Worm (Caenorhabditis elegans) whole organism, young adult: ENCODE measurements around the gene gcn-2.
"Not testable (repeated sequence)": the region's sequence is repeated elsewhere in the genome, so short reads cannot be mapped to it uniquely, and the experiment has no call there.

Experiments used
- B0019.2 ChIP-seq: fragments of 200-800 bp; sonication (Bioruptor generic); conservative IDR thresholded peaks from 2 replicates; pipeline ENCODE4 v1.3.6; 2022; ENCODE audit warnings: missing genetic modification reagents, missing genetic modification characterization, missing compliant biosample characterization
- B0035.1 ChIP-seq: sonication (generic microtip); optimal IDR thresholded peaks from 2 replicates; lab custom pipeline; 2016; ENCODE audit warnings: missing genetic modification characterization, mild to moderate bottlenecking, missing compliant biosample characterization, missing genotype, missing genetic modification reagents
- D2030.7 ChIP-seq: fragments of 200-800 bp; sonication (Bioruptor generic); IDR thresholded peaks from 2 replicates; pipeline ENCODE4 v1.3.6; 2022; ENCODE audit warnings: missing genetic modification reagents, missing genetic modification characterization, missing compliant biosample characterization
- F33H1.4 ChIP-seq: fragments of 200-800 bp; sonication (Bioruptor generic); IDR thresholded peaks from 2 replicates; pipeline ENCODE4 v1.3.6; 2022; ENCODE audit warnings: missing genetic modification reagents, missing genetic modification characterization, missing compliant biosample characterization
- F57C9.4 ChIP-seq: sonication (generic microtip); optimal IDR thresholded peaks from 2 replicates; lab custom pipeline; 2017; ENCODE audit warnings: mild to moderate bottlenecking, missing genetic modification characterization, missing compliant biosample characterization
- ceh-91 ChIP-seq: fragments of 200-800 bp; sonication (Bioruptor generic); IDR thresholded peaks from 2 replicates; pipeline ENCODE4 v1.3.6; 2022; ENCODE audit warnings: missing genetic modification reagents, missing genetic modification characterization, missing compliant biosample characterization
- dox-1 ChIP-seq: fragments of 200-800 bp; sonication (Bioruptor generic); IDR thresholded peaks from 2 replicates; pipeline ENCODE4 v1.3.6; 2022; ENCODE audit warnings: missing genetic modification reagents, missing genetic modification characterization, missing compliant biosample characterization
- dpff-1 ChIP-seq: sonication (generic microtip); optimal IDR thresholded peaks from 2 replicates; lab custom pipeline; 2017; ENCODE audit warnings: mild to moderate bottlenecking, missing genetic modification characterization, missing compliant biosample characterization
- hmg-1.2 ChIP-seq: fragments of 200-800 bp; sonication (Bioruptor generic); IDR thresholded peaks from 2 replicates; pipeline ENCODE4 v1.3.6; 2022; ENCODE audit warnings: missing genetic modification reagents, missing genetic modification characterization, missing compliant biosample characterization
- hsf-1 ChIP-seq: fragments of 200-800 bp; sonication (Bioruptor generic); IDR thresholded peaks from 2 replicates; pipeline ENCODE4 v1.3.6; 2022; ENCODE audit warnings: missing genetic modification reagents, missing genetic modification characterization, missing compliant biosample characterization
- lag-1 ChIP-seq: fragments of 200-800 bp; sonication (Bioruptor generic); IDR thresholded peaks from 2 replicates; pipeline ENCODE4 v1.3.6; 2022; ENCODE audit warnings: missing genetic modification reagents, missing genetic modification characterization, missing compliant biosample characterization
- lin-54 ChIP-seq: fragments of 200-800 bp; sonication (Bioruptor generic); optimal IDR thresholded peaks from 2 replicates; lab custom pipeline; 2018; ENCODE audit warnings: mild to moderate bottlenecking, missing genetic modification characterization, missing compliant biosample characterization
- lsl-1 ChIP-seq: fragments of 200-800 bp; sonication (Bioruptor generic); optimal IDR thresholded peaks from 2 replicates; lab custom pipeline; 2018; ENCODE audit warnings: mild to moderate bottlenecking, missing genetic modification characterization, moderate library complexity, missing compliant biosample characterization
- madf-3 ChIP-seq: fragments of 200-800 bp; sonication (Bioruptor generic); IDR thresholded peaks from 2 replicates; pipeline ENCODE4 v1.3.6; 2022; ENCODE audit warnings: missing genetic modification reagents, missing genetic modification characterization, missing compliant biosample characterization
- madf-6 ChIP-seq: fragments of 200-800 bp; sonication (Bioruptor generic); IDR thresholded peaks from 2 replicates; pipeline ENCODE4 v1.3.6; 2022; ENCODE audit warnings: missing genetic modification reagents, missing genetic modification characterization, missing compliant biosample characterization
- madf-8 ChIP-seq: fragments of 200-800 bp; sonication (Bioruptor generic); conservative IDR thresholded peaks from 2 replicates; pipeline ENCODE4 v1.3.6; 2022; ENCODE audit warnings: missing genetic modification reagents, missing genetic modification characterization, missing compliant biosample characterization
- mcd-1 ChIP-seq: fragments of 200-800 bp; sonication (Bioruptor generic); IDR thresholded peaks from 2 replicates; pipeline ENCODE4 v1.3.6; 2022; ENCODE audit warnings: missing genetic modification reagents, missing genetic modification characterization, missing compliant biosample characterization
- nfya-1 ChIP-seq: sonication (generic microtip); optimal IDR thresholded peaks from 2 replicates; lab custom pipeline; 2017; ENCODE audit warnings: antibody characterized with exemption, missing compliant biosample characterization, missing genetic modification characterization, borderline replicate concordance; ENCODE audit not compliant: insufficient read depth
- nfyb-1 ChIP-seq: fragments of 200-800 bp; sonication (Bioruptor generic); IDR thresholded peaks from 2 replicates; pipeline ENCODE4 v1.3.6; 2022; ENCODE audit warnings: missing genetic modification reagents, missing genetic modification characterization, missing compliant biosample characterization
- rcor-1 ChIP-seq: fragments of 200-800 bp; sonication (Bioruptor generic); IDR thresholded peaks from 2 replicates; pipeline ENCODE4 v1.3.6; 2022; ENCODE audit warnings: missing genetic modification reagents, missing genetic modification characterization, missing compliant biosample characterization
- snpc-1.1 ChIP-seq: sonication (generic microtip); optimal IDR thresholded peaks from 2 replicates; lab custom pipeline; 2017; ENCODE audit warnings: missing genetic modification characterization, mild to moderate bottlenecking, missing compliant biosample characterization, antibody characterized with exemption, moderate library complexity, missing genotype, missing genetic modification reagents; ENCODE audit not compliant: insufficient read depth
- snpc-4 ChIP-seq, 5 experiments: fragments of 150-350 bp in 1 of 5; sonication (generic microtip) in 4 of 5; optimal IDR thresholded peaks; 2 replicates each; lab custom pipeline; 2014 to 2018; ENCODE audit warnings: missing genetic modification characterization in 5 of 5, missing biosample characterization in 3 of 5, antibody characterized with exemption in 2 of 5, mild to moderate bottlenecking in 2 of 5, missing compliant biosample characterization in 2 of 5, missing genotype in 2 of 5, moderate library complexity in 2 of 5, missing genetic modification reagents in 1 of 5
- unc-130 ChIP-seq: sonication (generic microtip); optimal IDR thresholded peaks from 2 replicates; lab custom pipeline; 2016; ENCODE audit warnings: missing genetic modification reagents, missing genetic modification characterization, missing compliant biosample characterization
- xnd-1 ChIP-seq: sonication (generic microtip); optimal IDR thresholded peaks from 2 replicates; lab custom pipeline; 2016; ENCODE audit warnings: missing genotype, missing genetic modification reagents, missing genetic modification characterization, missing compliant biosample characterization
- zfh-2 ChIP-seq: fragments of 200-800 bp; sonication (Bioruptor generic); conservative IDR thresholded peaks from 2 replicates; pipeline ENCODE4 v1.3.6; 2022; ENCODE audit warnings: missing genetic modification reagents, missing genetic modification characterization, missing compliant biosample characterization
- ztf-18 ChIP-seq: sonication (generic microtip); optimal IDR thresholded peaks from 2 replicates; lab custom pipeline; 2016; ENCODE audit warnings: missing genotype, mild to moderate bottlenecking, missing genetic modification characterization, missing compliant biosample characterization
- ztf-28 ChIP-seq: fragments of 200-800 bp; sonication (Bioruptor generic); IDR thresholded peaks from 2 replicates; pipeline ENCODE4 v1.3.6; 2022; ENCODE audit warnings: missing genetic modification reagents, missing genetic modification characterization, missing compliant biosample characterization

The gcn-2 gene

ce11 chrII:13039141-13039540, 44.8 kb upstream of the gcn-2 start:
- peak; percentile 24; the same call in 1 of the 2 replicates for TF ChIP-seq madf-6 (GFP tag; lab: Robert Waterston, UW)
- peak; percentile 57; the same call in 1 of the 2 replicates for TF ChIP-seq mcd-1 (GFP tag; lab: Robert Waterston, UW)

- TF ChIP-seq madf-8 (GFP tag; lab: Robert Waterston, UW): peak; percentile 87
- 0 out of 2 replicates have a peak, but pooled peaks have one; percentile 10 for TF ChIP-seq mcd-1 (GFP tag; lab: Robert Waterston, UW)
- TF ChIP-seq F33H1.4 (GFP tag; lab: Robert Waterston, UW): peak; percentile 90
- TF ChIP-seq ceh-91 (GFP tag; lab: Robert Waterston, UW): peak; percentile 89
- peak; percentile 21; the same call in 1 of the 2 replicates for TF ChIP-seq hmg-1.2 (GFP tag; lab: Robert Waterston, UW)
- 0 out of 2 replicates have a peak, but pooled peaks have one; percentile 31 for TF ChIP-seq B0019.2 (GFP tag; lab: Robert Waterston, UW)
- peak; percentile 10; the same call in 1 of the 2 replicates for TF ChIP-seq nfyb-1 (GFP tag; lab: Robert Waterston, UW)
- TF ChIP-seq xnd-1 (tag; lab: Kevin White, UChicago): peak; percentile 67
- peak; percentile 21; the same call in 1 of the 2 replicates for TF ChIP-seq rcor-1
- TF ChIP-seq madf-6 (GFP tag; lab: Robert Waterston, UW): peak; percentile 97
- 0 out of 2 replicates have a peak, but pooled peaks have one; percentile 68 for TF ChIP-seq ztf-28 (GFP tag; lab: Robert Waterston, UW)
- 0 out of 2 replicates have a peak, but pooled peaks have one; percentile 41 for TF ChIP-seq madf-3 (GFP tag; lab: Robert Waterston, UW)
- peak; percentile 73 for TF ChIP-seq hsf-1 (GFP tag; lab: Robert Waterston, UW)
- TF ChIP-seq dox-1 (GFP tag; lab: Robert Waterston, UW): peak; percentile 56; the same call in 1 of the 2 replicates
- peak; percentile 81 for TF ChIP-seq D2030.7 (GFP tag; lab: Robert Waterston, UW)
- peak; percentile 79 for TF ChIP-seq lsl-1
Measured at ce11 chrII:13043433-13044054, 40.4 kb upstream of the gcn-2 start, which contains the start of gene puf-6. Gene puf-6, minus strand, starts transcription at chrII:13043445.

ce11 chrII:13047106-13047505, 36.9 kb upstream of the gcn-2 start, which contains the start of gene F42G4.7:
Gene F42G4.7, minus strand, starts transcription at chrII:13047290.
- TF ChIP-seq dpff-1 (tag; lab: Kevin White, UChicago); lag-1 (GFP tag; lab: Robert Waterston, UW); B0035.1 (tag; lab: Kevin White, UChicago): not testable (repeated sequence)

ce11 chrII:13047609-13048008, 36.4 kb upstream of the gcn-2 start, which contains the start of gene F42G4.2:
Gene F42G4.2, plus strand, starts transcription at chrII:13047909.
- not testable (repeated sequence) for TF ChIP-seq lin-54 (GFP tag; lab: Kevin White, UChicago); nfyb-1 (GFP tag; lab: Robert Waterston, UW); nfya-1 (tag; lab: Kevin White, UChicago)

- TF ChIP-seq snpc-4 (GFP tag; optimal IDR thresholded peaks at IDR 0.05; lab: Kevin White, UChicago) (peak; percentile 55), snpc-4 (tag; optimal IDR thresholded peaks at IDR 0.05; lab: Kevin White, UChicago) (peak in 2 of 4 experiments; percentile 71 to 88), lag-1 (GFP tag; lab: Robert Waterston, UW) (no peak), ztf-18 (tag; lab: Kevin White, UChicago) (no peak), snpc-1.1 (tag; lab: Kevin White, UChicago) (peak; percentile 56), F57C9.4 (tag; lab: Kevin White, UChicago) (no peak), hmg-1.2 (GFP tag; lab: Robert Waterston, UW) (peak; percentile 54; the same call in 1 of the 2 replicates), zfh-2 (peak; percentile 77), unc-130 (GFP tag; lab: Kevin White, UChicago) (no peak)
Measured at ce11 chrII:13050050-13050449, 33.9 kb upstream of the gcn-2 start.
